Worm (Caenorhabditis elegans): Measurements from ENCODE around the gene dhs-24.

- no peak for TF ChIP-seq ztf-11 (tag; optimal IDR thresholded peaks at IDR 0.05)
- TF ChIP-seq pha-4 (tag; optimal IDR thresholded peaks at IDR 0.05): no peak
- TF ChIP-seq nhr-28 (tag; optimal IDR thresholded peaks at IDR 0.05): no peak
- no peak for TF ChIP-seq unc-39 (tag; optimal IDR thresholded peaks at IDR 0.05)
- no peak for TF ChIP-seq bed-3 (GFP tag; optimal IDR thresholded peaks at IDR 0.05)
- no peak for TF ChIP-seq nhr-76 (tag; optimal IDR thresholded peaks at IDR 0.05)
- no peak for TF ChIP-seq unc-120 (tag; optimal IDR thresholded peaks at IDR 0.05; ENCODE audit: poor library complexity, severe bottlenecking)
- TF ChIP-seq nhr-12 (tag; optimal IDR thresholded peaks at IDR 0.05): no peak
Measured at ce11 chrV:19986788-19987187, 40.4 kb upstream of the dhs-24 start.

All from whole organism, mixed stage, embryonic.